Worm (Caenorhabditis elegans) whole organism, late embryonic: ENCODE measurements around the gene zag-1.

ENCODE experiments used
- T23F11.4 ChIP-seq: fragments of 200-800 bp; sonication (Bioruptor generic); optimal IDR thresholded peaks from 2 replicates; lab custom pipeline; 2018; ENCODE audit warnings: mild to moderate bottlenecking, missing genetic modification characterization, missing compliant biosample characterization
- ama-1 ChIP-seq: fragments of 150-350 bp; optimal IDR thresholded peaks from 2 replicates; lab custom pipeline; 2014
- ceh-19 ChIP-seq: fragments of 200-800 bp; sonication (Bioruptor generic); optimal IDR thresholded peaks from 2 replicates; lab custom pipeline; 2018; ENCODE audit warnings: mild to moderate bottlenecking, missing genetic modification characterization, missing compliant biosample characterization
- ceh-30 ChIP-seq: fragments of 150-350 bp; optimal IDR thresholded peaks from 2 replicates; lab custom pipeline; 2014; ENCODE audit warnings: missing biosample characterization, missing genetic modification characterization
- ceh-34 ChIP-seq: sonication (generic microtip); optimal IDR thresholded peaks from 2 replicates; lab custom pipeline; 2016; ENCODE audit warnings: mild to moderate bottlenecking, missing genetic modification characterization, missing compliant biosample characterization
- ceh-6 ChIP-seq: fragments of 200-800 bp; sonication (Bioruptor generic); optimal IDR thresholded peaks from 2 replicates; lab custom pipeline; 2018; ENCODE audit warnings: mild to moderate bottlenecking, missing genetic modification characterization, missing compliant biosample characterization
- che-1 ChIP-seq: sonication (generic microtip); optimal IDR thresholded peaks from 2 replicates; lab custom pipeline; 2016; ENCODE audit warnings: mild to moderate bottlenecking, missing genetic modification characterization, missing compliant biosample characterization
- nfya-1 ChIP-seq: sonication (generic microtip); optimal IDR thresholded peaks from 2 replicates; lab custom pipeline; 2017; ENCODE audit warnings: missing genetic modification characterization, mild to moderate bottlenecking, missing compliant biosample characterization, antibody characterized with exemption, moderate library complexity
- sox-4 ChIP-seq: sonication (generic microtip); optimal IDR thresholded peaks from 2 replicates; lab custom pipeline; 2017; ENCODE audit warnings: mild to moderate bottlenecking, missing genetic modification characterization, inconsistent platforms, missing compliant biosample characterization
- tbx-2 ChIP-seq: sonication (generic microtip); optimal IDR thresholded peaks from 2 replicates; lab custom pipeline; 2016; ENCODE audit warnings: missing genetic modification characterization, missing compliant biosample characterization
- tbx-7 ChIP-seq: sonication (generic microtip); optimal IDR thresholded peaks from 2 replicates; lab custom pipeline; 2016; ENCODE audit warnings: missing genotype, missing genetic modification characterization, missing compliant biosample characterization
- ttx-3 ChIP-seq: sonication (generic microtip); optimal IDR thresholded peaks from 2 replicates; lab custom pipeline; 2016; ENCODE audit warnings: missing genetic modification reagents, missing genetic modification characterization, missing compliant biosample characterization

DNA sequence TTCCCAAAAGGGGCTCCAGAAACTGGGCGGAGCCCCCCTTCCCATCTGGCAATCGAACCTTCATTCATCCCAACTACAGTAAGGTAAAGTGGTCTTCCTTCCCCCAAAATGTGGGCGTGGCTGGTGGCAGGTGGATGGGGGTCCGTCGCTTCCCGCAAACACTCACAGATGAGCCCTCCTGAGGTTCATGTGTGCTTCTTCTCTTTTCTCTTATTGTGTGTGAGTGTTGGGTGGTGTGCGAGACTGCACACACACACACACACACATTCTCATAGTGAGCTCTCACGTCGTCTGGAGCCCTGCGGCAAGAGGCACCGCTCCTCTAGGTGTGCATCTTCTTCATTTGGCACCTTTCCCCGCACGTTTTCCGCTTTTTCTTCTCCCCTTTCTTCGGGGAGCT, 1.0 kb upstream of the zag-1 start:
- TF ChIP-seq nfya-1 (tag; lab: Kevin White, UChicago) = no peak
- no peak for TF ChIP-seq tbx-7
- TF ChIP-seq ceh-34 = no peak
- peak; percentile 1 for TF ChIP-seq sox-4 (tag; lab: Kevin White, UChicago)
- no peak for TF ChIP-seq ama-1 (lab: Kevin White, UChicago)
- TF ChIP-seq ceh-6 (GFP tag; lab: Kevin White, UChicago) = no peak
- no peak for TF ChIP-seq ttx-3 (tag; lab: Kevin White, UChicago)
- peak; percentile 38 for TF ChIP-seq tbx-2
- TF ChIP-seq che-1 (tag; lab: Kevin White, UChicago) = no peak
- TF ChIP-seq ceh-30 (tag; lab: Kevin White, UChicago) = no peak
- TF ChIP-seq ceh-19 (GFP tag; lab: Kevin White, UChicago) = no peak
- TF ChIP-seq T23F11.4 = no peak
